Worm (Caenorhabditis elegans) whole organism, L1 larva: ENCODE data around the gene F07C3.16.

ENCODE experiments used
- C04F5.9 ChIP-seq: sonication (generic microtip); optimal IDR thresholded peaks from 2 replicates; lab custom pipeline; 2016; ENCODE audit warnings: missing genetic modification characterization, missing compliant biosample characterization
- C34B4.2 ChIP-seq: sonication (generic microtip); optimal IDR thresholded peaks from 2 replicates; lab custom pipeline; 2017; ENCODE audit warnings: mild to moderate bottlenecking, missing genetic modification characterization, missing compliant biosample characterization
- alr-1 ChIP-seq: fragments of 200-800 bp; sonication (Bioruptor generic); optimal IDR thresholded peaks from 2 replicates; lab custom pipeline; 2018; ENCODE audit warnings: borderline replicate concordance, mild to moderate bottlenecking, missing genetic modification characterization, missing compliant biosample characterization
- aly-2 ChIP-seq: fragments of 150-350 bp; optimal IDR thresholded peaks from 2 replicates; lab custom pipeline; 2014; ENCODE audit warnings: missing biosample characterization, missing genetic modification characterization
- blmp-1 ChIP-seq: fragments of 150-350 bp; optimal IDR thresholded peaks from 2 replicates; lab custom pipeline; 2014; ENCODE audit warnings: missing biosample characterization, missing genetic modification characterization
- ceh-88 ChIP-seq: fragments of 200-800 bp; sonication (Bioruptor generic); IDR thresholded peaks from 2 replicates; pipeline ENCODE4 v1.3.6; 2022; ENCODE audit warnings: missing genetic modification characterization, missing compliant biosample characterization
- ces-1 ChIP-seq: fragments of 150-350 bp; optimal IDR thresholded peaks from 2 replicates; lab custom pipeline; 2014; ENCODE audit warnings: missing biosample characterization, missing genetic modification reagents, missing genetic modification characterization
- dsc-1 ChIP-seq: sonication (generic microtip); optimal IDR thresholded peaks from 2 replicates; lab custom pipeline; 2016; ENCODE audit warnings: mild to moderate bottlenecking, missing genetic modification characterization, missing compliant biosample characterization
- egl-13 ChIP-seq: sonication (generic microtip); optimal IDR thresholded peaks from 2 replicates; lab custom pipeline; 2016; ENCODE audit warnings: missing genotype, missing genetic modification reagents, missing genetic modification characterization, missing compliant biosample characterization
- egl-27 ChIP-seq, 2 experiments: fragments of 150-350 bp in 1 of 2; sonication (generic microtip); optimal IDR thresholded peaks; 3 replicates each; lab custom pipeline; 2017 to 2018; ENCODE audit warnings: missing biosample characterization in 2 of 2, missing genetic modification characterization in 2 of 2, missing genetic modification reagents in 2 of 2
- elt-3 ChIP-seq, 6 experiments: fragments of 150-350 bp in 1 of 6; sonication (generic microtip); optimal IDR thresholded peaks; 2 replicates each; lab custom pipeline; 2017 to 2018; ENCODE audit warnings: missing biosample characterization in 6 of 6, missing genetic modification characterization in 6 of 6, inconsistent platforms in 1 of 6
- ets-5 ChIP-seq: fragments of 200-800 bp; sonication (Bioruptor generic); IDR thresholded peaks from 2 replicates; pipeline ENCODE4 v1.3.6; 2022; ENCODE audit warnings: missing genetic modification characterization, missing compliant biosample characterization
- fkh-10 ChIP-seq: sonication (generic microtip); optimal IDR thresholded peaks from 2 replicates; lab custom pipeline; 2017; ENCODE audit warnings: missing biosample characterization, missing genetic modification reagents, missing genetic modification characterization
- fkh-4 ChIP-seq: sonication (generic microtip); optimal IDR thresholded peaks from 2 replicates; lab custom pipeline; 2016; ENCODE audit warnings: missing compliant biosample characterization, missing genetic modification characterization, borderline replicate concordance
- fkh-8 ChIP-seq: sonication (generic microtip); optimal IDR thresholded peaks from 2 replicates; lab custom pipeline; 2016; ENCODE audit warnings: mild to moderate bottlenecking, missing genetic modification characterization, missing compliant biosample characterization
- fos-1 ChIP-seq: fragments of 150-350 bp; optimal IDR thresholded peaks from 2 replicates; lab custom pipeline; 2014; ENCODE audit warnings: missing biosample characterization, missing genetic modification characterization
- hlh-4 ChIP-seq: sonication (generic microtip); optimal IDR thresholded peaks from 2 replicates; lab custom pipeline; 2016; ENCODE audit warnings: mild to moderate bottlenecking, missing genetic modification characterization, missing compliant biosample characterization
- hpl-2 ChIP-seq: fragments of 150-350 bp; optimal IDR thresholded peaks from 2 replicates; lab custom pipeline; 2014; ENCODE audit warnings: missing biosample characterization, missing genetic modification reagents, missing genetic modification characterization
- jun-1 ChIP-seq: fragments of 150-350 bp; optimal IDR thresholded peaks from 2 replicates; lab custom pipeline; 2014; ENCODE audit warnings: missing biosample characterization, missing genetic modification reagents, missing genetic modification characterization
- lin-13 ChIP-seq: fragments of 150-350 bp; optimal IDR thresholded peaks from 2 replicates; lab custom pipeline; 2014; ENCODE audit warnings: missing biosample characterization, missing genetic modification reagents, missing genetic modification characterization
- lin-14 ChIP-seq: fragments of 200-800 bp; sonication (Bioruptor generic); optimal IDR thresholded peaks from 2 replicates; lab custom pipeline; 2018; ENCODE audit warnings: mild to moderate bottlenecking, missing genetic modification characterization, moderate library complexity, missing compliant biosample characterization
- lin-15B ChIP-seq: fragments of 150-350 bp; sonication (generic microtip); optimal IDR thresholded peaks from 3 replicates; lab custom pipeline; 2014; ENCODE audit warnings: missing biosample characterization, missing genetic modification characterization
- lin-35 ChIP-seq, 2 experiments: fragments of 150-350 bp; optimal IDR thresholded peaks; 2 replicates each; lab custom pipeline; 2014; ENCODE audit warnings: missing biosample characterization in 2 of 2, missing genetic modification characterization in 2 of 2, missing genetic modification reagents in 2 of 2
- lin-39 ChIP-seq: fragments of 150-350 bp; optimal IDR thresholded peaks from 2 replicates; lab custom pipeline; 2014; ENCODE audit warnings: missing biosample characterization, missing genetic modification reagents, missing genetic modification characterization
- mab-9 ChIP-seq: fragments of 200-800 bp; sonication (Bioruptor generic); IDR thresholded peaks from 2 replicates; pipeline ENCODE4 v1.3.6; 2022; ENCODE audit warnings: missing genetic modification reagents, missing genetic modification characterization, missing compliant biosample characterization
- mef-2 ChIP-seq: fragments of 150-350 bp; optimal IDR thresholded peaks from 2 replicates; lab custom pipeline; 2014; ENCODE audit warnings: missing biosample characterization, missing genetic modification characterization
- nhr-12 ChIP-seq: sonication (generic microtip); optimal IDR thresholded peaks from 2 replicates; lab custom pipeline; 2017; ENCODE audit warnings: missing biosample characterization, missing genetic modification characterization
- nhr-19 ChIP-seq: fragments of 200-800 bp; sonication (Bioruptor generic); conservative IDR thresholded peaks from 2 replicates; pipeline ENCODE4 v1.3.6; 2022; ENCODE audit warnings: missing genetic modification characterization, missing compliant biosample characterization
- nhr-20 ChIP-seq: sonication (generic microtip); optimal IDR thresholded peaks from 2 replicates; lab custom pipeline; 2016; ENCODE audit warnings: mild to moderate bottlenecking, missing genetic modification characterization, missing compliant biosample characterization
- nhr-71 ChIP-seq: sonication (generic microtip); optimal IDR thresholded peaks from 2 replicates; lab custom pipeline; 2016; ENCODE audit warnings: mild to moderate bottlenecking, missing genetic modification characterization, moderate library complexity, missing compliant biosample characterization
- nhr-76 ChIP-seq: sonication (generic microtip); optimal IDR thresholded peaks from 2 replicates; lab custom pipeline; 2017; ENCODE audit warnings: missing biosample characterization, missing genetic modification characterization
- nhr-77 ChIP-seq: fragments of 150-350 bp; optimal IDR thresholded peaks from 2 replicates; lab custom pipeline; 2014; ENCODE audit warnings: missing biosample characterization, missing genetic modification characterization
- nhr-84 ChIP-seq: sonication (generic microtip); optimal IDR thresholded peaks from 2 replicates; lab custom pipeline; 2017; ENCODE audit warnings: missing biosample characterization, missing genetic modification characterization
- nhr-90 ChIP-seq: sonication (generic microtip); optimal IDR thresholded peaks from 2 replicates; lab custom pipeline; 2016; ENCODE audit warnings: mild to moderate bottlenecking, missing genetic modification characterization, missing compliant biosample characterization; ENCODE audit not compliant: poor library complexity
- pqm-1 ChIP-seq: sonication (generic microtip); optimal IDR thresholded peaks from 3 replicates; lab custom pipeline; 2017; ENCODE audit warnings: missing biosample characterization, missing genetic modification characterization
- sox-4 ChIP-seq: sonication (generic microtip); optimal IDR thresholded peaks from 2 replicates; lab custom pipeline; 2016; ENCODE audit warnings: missing genetic modification characterization, missing compliant biosample characterization
- sup-37 ChIP-seq: fragments of 200-800 bp; sonication (Bioruptor generic); optimal IDR thresholded peaks from 2 replicates; lab custom pipeline; 2018; ENCODE audit warnings: mild to moderate bottlenecking, missing genetic modification characterization, missing compliant biosample characterization
- unc-62 ChIP-seq: fragments of 150-350 bp; optimal IDR thresholded peaks from 2 replicates; lab custom pipeline; 2014; ENCODE audit warnings: missing biosample characterization, missing genetic modification reagents, missing genetic modification characterization
- vab-15 ChIP-seq: sonication (generic microtip); optimal IDR thresholded peaks from 2 replicates; lab custom pipeline; 2017; ENCODE audit warnings: missing genotype, mild to moderate bottlenecking, missing genetic modification characterization, missing compliant biosample characterization
- xbp-1 ChIP-seq: sonication (generic microtip); optimal IDR thresholded peaks from 2 replicates; lab custom pipeline; 2016; ENCODE audit warnings: missing genetic modification characterization, missing compliant biosample characterization
- zip-4 ChIP-seq: fragments of 200-800 bp; sonication (Bioruptor generic); optimal IDR thresholded peaks from 2 replicates; lab custom pipeline; 2018; ENCODE audit warnings: mild to moderate bottlenecking, missing genetic modification characterization, moderate library complexity, missing compliant biosample characterization
- ztf-4 ChIP-seq: fragments of 150-350 bp; optimal IDR thresholded peaks from 2 replicates; lab custom pipeline; 2014; ENCODE audit warnings: missing biosample characterization, missing genetic modification characterization

F07C3.16 gene

DNA sequence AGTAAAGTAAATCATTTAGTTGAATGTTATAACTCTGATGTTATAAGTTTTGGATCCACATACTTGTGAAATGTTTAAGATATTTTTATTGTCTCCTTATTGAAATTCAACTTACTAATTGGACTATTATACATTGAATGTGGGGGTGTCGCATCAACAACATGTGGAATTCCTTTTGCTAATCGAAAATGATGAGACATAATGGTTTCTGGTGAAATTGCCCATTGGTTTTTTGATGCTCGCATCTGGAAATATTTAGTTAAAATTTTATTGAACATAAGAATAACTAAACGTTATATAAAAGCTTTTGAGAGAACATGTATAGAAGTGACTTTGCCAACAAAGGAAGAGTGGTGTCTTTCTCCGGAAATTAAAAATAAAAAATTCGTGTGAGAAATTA lies 34.6 kb upstream of the F07C3.16 start, which contains the start of gene ZK682.7:
ZK682.7 (minus strand) TSS at position 247 of the 400 bp plus-strand sequence.
- TF ChIP-seq sup-37 (GFP tag; lab: Kevin White, UChicago), result no peak
- no peak for TF ChIP-seq lin-39 (tag; lab: Kevin White, UChicago)
- TF ChIP-seq ztf-4 (tag; lab: Kevin White, UChicago), result no peak
- no peak for TF ChIP-seq C04F5.9 (tag; lab: Kevin White, UChicago)
- no peak for TF ChIP-seq lin-13 (GFP tag; lab: Kevin White, UChicago)
- no peak for TF ChIP-seq fkh-10 (GFP tag; lab: Kevin White, UChicago)
- peak; percentile 91 for TF ChIP-seq dsc-1 (tag; lab: Kevin White, UChicago)
- peak; percentile 77 for TF ChIP-seq fkh-4
- TF ChIP-seq aly-2, result no peak
- no peak for TF ChIP-seq ets-5
- no peak for TF ChIP-seq nhr-90

DNA sequence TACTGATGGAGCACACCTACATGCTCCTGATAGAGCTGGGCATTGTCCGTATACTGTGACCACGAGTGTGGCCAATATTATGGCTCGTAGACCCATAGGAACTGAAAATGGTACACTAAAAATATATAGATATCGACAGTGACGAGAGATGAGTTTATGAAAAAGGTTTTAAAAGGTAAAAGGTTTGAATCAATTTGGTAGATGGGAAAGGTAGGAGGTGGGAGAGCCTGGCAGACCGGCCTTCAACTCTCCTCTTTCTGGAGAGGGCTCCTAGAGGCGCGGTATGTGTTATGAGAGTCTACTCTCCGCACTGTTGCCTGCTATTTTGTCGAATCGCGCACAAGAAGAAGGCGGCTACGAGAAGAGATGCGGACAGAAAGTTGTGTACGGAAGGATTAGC lies 30.1 kb upstream of the F07C3.16 start, which contains the start of gene lron-2:
lron-2 (minus strand) TSS at position 101 of the 400 bp plus-strand sequence.
- TF ChIP-seq xbp-1 (tag; lab: Kevin White, UChicago) (no peak), ceh-88 (GFP tag; lab: Robert Waterston, UW) (no peak), mab-9 (GFP tag; lab: Robert Waterston, UW) (no peak), lin-13 (GFP tag; lab: Kevin White, UChicago) (no peak), fos-1 (tag; lab: Kevin White, UChicago) (no peak), unc-62 (GFP tag; lab: Kevin White, UChicago) (no peak), vab-15 (tag; lab: Kevin White, UChicago) (no peak), ces-1 (GFP tag; lab: Kevin White, UChicago) (no peak), alr-1 (tag; lab: Kevin White, UChicago) (no peak), lin-15B (tag; lab: Kevin White, UChicago) (no peak), nhr-77 (tag; lab: Kevin White, UChicago) (no peak), nhr-84 (no peak), hlh-4 (tag; lab: Kevin White, UChicago) (no peak), nhr-76 (no peak), pqm-1 (tag; lab: Kevin White, UChicago) (no peak), sup-37 (GFP tag; lab: Kevin White, UChicago) (no peak)
- TF ChIP-seq, all 84 proteins: peak for 0

DNA sequence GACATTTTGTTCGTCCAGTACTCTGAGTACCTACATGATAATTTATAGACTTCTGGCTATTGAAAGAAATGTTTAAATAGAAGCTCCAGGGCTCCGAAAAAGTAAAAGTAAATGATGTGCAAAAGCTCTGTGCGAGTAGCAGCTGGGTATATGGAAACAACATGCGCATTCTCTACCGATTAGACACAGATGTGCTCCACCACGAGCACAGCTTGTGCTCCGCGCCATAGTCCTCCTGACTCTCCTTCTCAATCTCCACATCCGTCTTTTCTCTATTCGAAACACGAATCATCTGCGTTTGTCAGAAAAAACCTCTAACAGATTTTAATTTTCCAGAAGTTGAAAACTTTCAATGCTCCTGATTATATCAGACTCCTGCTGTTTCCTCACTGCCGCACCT lies 26.1 kb upstream of the F07C3.16 start:
- TF ChIP-seq hpl-2 (no peak), fkh-8 (tag; lab: Kevin White, UChicago) (no peak), fkh-10 (GFP tag; lab: Kevin White, UChicago) (no peak), fkh-4 (peak; percentile 53), dsc-1 (tag; lab: Kevin White, UChicago) (peak; percentile 90), xbp-1 (tag; lab: Kevin White, UChicago) (no peak), elt-3 (tag; optimal IDR thresholded peaks at IDR 0.05; lab: Kevin White, UChicago) (no peak), mab-9 (GFP tag; lab: Robert Waterston, UW) (no peak), hlh-4 (tag; lab: Kevin White, UChicago) (no peak), ceh-88 (GFP tag; lab: Robert Waterston, UW) (no peak), jun-1 (no peak), egl-27 (tag; optimal IDR thresholded peaks at IDR 0.05; lab: Kevin White, UChicago) (no peak)

DNA sequence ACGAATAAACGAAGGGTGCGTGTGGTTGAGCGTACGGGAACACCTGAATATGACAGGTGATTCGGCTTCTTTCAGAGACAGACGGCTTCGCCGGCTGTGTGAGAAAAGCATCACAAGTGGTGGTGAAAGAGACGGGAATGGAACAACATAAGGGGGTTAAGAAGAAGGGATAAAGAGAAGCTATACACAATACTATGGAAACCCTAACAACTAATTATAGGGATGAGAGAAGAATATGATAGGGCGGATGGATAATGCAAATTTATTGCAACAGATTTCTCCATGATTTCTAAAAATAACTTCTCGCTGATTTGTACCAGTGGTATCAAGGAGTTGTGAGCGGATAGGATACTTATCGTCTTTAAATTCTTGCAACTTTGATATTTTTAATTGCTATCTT lies 24.7 kb upstream of the F07C3.16 start, which contains the start of gene hlh-10:
hlh-10 (minus strand) TSS at position 101 of the 400 bp plus-strand sequence.
- no peak for TF ChIP-seq C34B4.2 (tag; lab: Kevin White, UChicago)
- peak; percentile 9 for TF ChIP-seq dsc-1 (tag; lab: Kevin White, UChicago)

DNA sequence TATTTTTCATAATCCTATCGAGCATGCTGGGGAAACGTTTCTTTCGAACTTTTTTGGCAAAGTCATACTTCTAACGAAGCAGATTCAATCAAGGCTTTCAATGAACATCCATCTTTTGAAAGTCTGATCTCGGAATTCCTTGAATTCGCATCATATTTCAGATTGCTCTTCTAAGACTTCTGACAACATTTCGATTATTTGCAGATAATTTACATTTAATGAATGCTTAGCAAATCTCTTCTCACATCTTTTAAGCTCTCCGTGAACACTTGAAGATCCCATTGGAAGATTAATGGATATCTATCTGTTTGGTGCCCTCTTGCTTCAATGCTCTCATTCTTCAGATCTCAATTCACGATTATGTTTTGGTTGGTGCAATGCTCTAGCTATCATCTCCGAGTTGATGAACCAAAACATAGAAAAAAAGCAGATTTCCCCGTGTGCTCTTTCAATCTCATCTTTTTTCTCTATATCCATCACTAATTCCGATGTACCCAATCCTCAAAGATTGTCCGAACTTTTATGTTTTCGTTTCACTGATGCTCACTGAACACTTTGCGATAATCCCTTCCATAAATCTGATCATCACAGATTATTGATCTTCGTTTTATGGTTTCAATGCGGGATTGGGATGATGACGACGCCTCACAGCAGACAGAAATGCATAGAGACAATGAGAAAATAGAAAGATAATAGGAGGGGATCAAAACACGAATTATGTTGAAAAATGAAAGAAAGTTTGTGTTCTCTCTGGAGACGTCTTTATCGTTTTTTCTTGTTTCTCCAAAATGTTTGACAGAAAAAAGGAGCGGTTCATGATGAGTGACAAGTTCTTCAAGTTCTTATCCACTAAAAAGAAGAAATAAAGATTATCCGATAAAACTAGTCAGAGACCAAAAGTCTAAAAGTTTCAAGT lies 17.0 kb upstream of the F07C3.16 start:
- TF ChIP-seq nhr-19 (GFP tag; lab: Robert Waterston, UW) (no peak), lin-13 (GFP tag; lab: Kevin White, UChicago) (no peak), lin-14 (GFP tag; lab: Kevin White, UChicago) (peak; percentile 37), nhr-12 (tag; lab: Kevin White, UChicago) (no peak), egl-27 (tag; optimal IDR thresholded peaks at IDR 0.05; lab: Kevin White, UChicago) (no peak), zip-4 (no peak), nhr-71 (tag; lab: Kevin White, UChicago) (peak; percentile 68), egl-13 (tag; lab: Kevin White, UChicago) (no peak), lin-35 (GFP tag; optimal IDR thresholded peaks at IDR 0.05; lab: Kevin White, UChicago) (no peak), nhr-20 (tag; lab: Kevin White, UChicago) (peak; percentile 19), unc-62 (GFP tag; lab: Kevin White, UChicago) (no peak), mef-2 (tag; lab: Kevin White, UChicago) (no peak), C34B4.2 (tag; lab: Kevin White, UChicago) (no peak), blmp-1 (tag; lab: Kevin White, UChicago) (peak; percentile 68), sox-4 (tag; lab: Kevin White, UChicago) (peak; percentile 55)
